Fruit fly (Drosophila melanogaster) whole organism, prepupa: ENCODE data around the gene CG11629.

ENCODE experiments used
- Blimp-1 ChIP-seq: fragments of 200-800 bp; sonication (Bioruptor generic); optimal IDR thresholded peaks from 3 replicates; lab custom pipeline; 2017; ENCODE audit warnings: missing biosample characterization, missing genetic modification characterization, mild to moderate bottlenecking, moderate library complexity, missing genetic modification reagents
- CG11902 ChIP-seq: fragments of 200-800 bp; sonication (Bioruptor generic); optimal IDR thresholded peaks from 3 replicates; lab custom pipeline; 2016; ENCODE audit warnings: missing biosample characterization, missing genetic modification characterization
- CG3919 ChIP-seq: fragments of 200-800 bp; sonication (Bioruptor generic); optimal IDR thresholded peaks from 3 replicates; lab custom pipeline; 2016; ENCODE audit warnings: missing biosample characterization, missing genetic modification characterization
- CG8119 ChIP-seq: fragments of 200-800 bp; sonication (Bioruptor generic); IDR thresholded peaks from 3 replicates; pipeline ENCODE4 v1.3.6; 2022; ENCODE audit warnings: missing biosample characterization, missing genetic modification characterization
- CG8632 ChIP-seq: fragments of 200-800 bp; sonication (Bioruptor generic); optimal IDR thresholded peaks from 3 replicates; lab custom pipeline; 2016; ENCODE audit warnings: missing biosample characterization, missing genetic modification characterization
- CG9139 ChIP-seq: fragments of 200-800 bp; sonication (Bioruptor generic); optimal IDR thresholded peaks from 3 replicates; lab custom pipeline; 2017; ENCODE audit warnings: missing biosample characterization, mild to moderate bottlenecking, missing genetic modification characterization
- Eip93F ChIP-seq: fragments of 200-800 bp; sonication (Bioruptor generic); optimal IDR thresholded peaks from 2 replicates; lab custom pipeline; 2016; ENCODE audit warnings: missing biosample characterization, mild to moderate bottlenecking, missing genetic modification characterization
- OdsH ChIP-seq: fragments of 200-800 bp; sonication (Bioruptor generic); optimal IDR thresholded peaks from 3 replicates; lab custom pipeline; 2016; ENCODE audit warnings: missing biosample characterization, missing genetic modification characterization
- Smox ChIP-seq: fragments of 200-800 bp; sonication (Bioruptor generic); optimal IDR thresholded peaks from 3 replicates; lab custom pipeline; 2016; ENCODE audit warnings: missing biosample characterization, missing genetic modification characterization
- achi ChIP-seq: fragments of 200-800 bp; sonication (Bioruptor generic); optimal IDR thresholded peaks from 3 replicates; lab custom pipeline; 2016; ENCODE audit warnings: missing biosample characterization, missing genetic modification characterization
- dsx ChIP-seq: fragments of 200-800 bp; optimal IDR thresholded peaks from 3 replicates; lab custom pipeline; 2019; ENCODE audit warnings: missing biosample characterization, mild to moderate bottlenecking, missing genetic modification characterization, moderate library complexity; ENCODE audit not compliant: poor library complexity, severe bottlenecking
- pdm3 ChIP-seq: fragments of 200-800 bp; sonication (Bioruptor generic); optimal IDR thresholded peaks from 3 replicates; lab custom pipeline; 2016; ENCODE audit warnings: missing biosample characterization, missing genetic modification characterization
- spab ChIP-seq: fragments of 200-800 bp; sonication (Bioruptor generic); optimal IDR thresholded peaks from 2 replicates; lab custom pipeline; 2017; ENCODE audit warnings: missing biosample characterization, mild to moderate bottlenecking, missing genetic modification characterization, missing genetic modification reagents

DNA sequence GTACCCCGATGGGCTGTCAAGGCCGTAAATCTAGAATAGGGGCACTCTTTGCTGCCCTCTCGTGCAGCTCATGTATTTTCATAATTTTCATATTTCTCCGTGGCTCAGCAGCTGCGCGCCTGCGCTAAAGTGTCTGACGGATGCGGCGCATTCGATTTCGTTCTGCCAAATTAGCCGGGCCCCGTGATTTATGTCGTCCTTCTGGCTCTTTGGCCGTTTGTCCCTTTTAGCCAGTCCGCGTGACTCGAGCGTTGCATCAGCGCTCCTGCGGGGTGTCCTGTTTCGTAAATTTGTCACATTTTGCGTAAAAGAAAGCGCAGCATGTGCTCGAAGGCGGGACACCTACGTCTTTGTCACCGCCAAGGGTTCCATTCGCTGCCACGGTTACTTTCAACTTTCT lies 44.7 kb downstream of the CG11629 start:
- no peak for TF ChIP-seq CG11902 (GFP tag; lab: Kevin White, UChicago)
- no peak for TF ChIP-seq spab
- TF ChIP-seq CG3919 (GFP tag; lab: Kevin White, UChicago), result no peak
- TF ChIP-seq CG8632, result no peak
- no peak for TF ChIP-seq CG8119 (GFP tag; lab: Robert Waterston, UW)
- no peak for TF ChIP-seq Blimp-1 (GFP tag; lab: Kevin White, UChicago)
- TF ChIP-seq Smox (GFP tag; lab: Kevin White, UChicago), result no peak
- TF ChIP-seq pdm3 (GFP tag; lab: Kevin White, UChicago), result no peak
- no peak for TF ChIP-seq Eip93F (GFP tag; lab: Kevin White, UChicago)
- TF ChIP-seq CG9139 (GFP tag; lab: Kevin White, UChicago), result no peak
- TF ChIP-seq dsx (GFP tag; lab: Kevin White, UChicago), result no peak
- no peak for TF ChIP-seq achi (GFP tag; lab: Kevin White, UChicago)
- no peak for TF ChIP-seq OdsH (GFP tag; lab: Kevin White, UChicago)
